Worm (Caenorhabditis elegans): ENCODE data around the gene F46B6.9.

Gene F46B6.9

ce11 chrV:9796562-9796961 is at the start of gene F46B6.9:
Gene F46B6.9, plus strand, starts transcription at chrV:9796862.
- TF ChIP-seq unc-62 (GFP tag; optimal IDR thresholded peaks at IDR 0.05) = no peak

ce11 chrV:9750308-9750707 is 46.4 kb upstream of the F46B6.9 start, which contains the start of gene F58E6.4:
Gene F58E6.4, minus strand, starts transcription at chrV:9750408.
- TF ChIP-seq unc-62 (GFP tag; optimal IDR thresholded peaks at IDR 0.05) = no peak

- no peak for TF ChIP-seq unc-62 (GFP tag; optimal IDR thresholded peaks at IDR 0.05)
Measured at ce11 chrV:9752918-9753317, 43.7 kb upstream of the F46B6.9 start, which contains the start of gene F58E6.6. Gene F58E6.6, minus strand, starts transcription at chrV:9753018.

- TF ChIP-seq unc-62 (GFP tag; optimal IDR thresholded peaks at IDR 0.05) = no peak
Measured at ce11 chrV:9753554-9753953, 43.1 kb upstream of the F46B6.9 start.

- no peak for TF ChIP-seq unc-62 (GFP tag; optimal IDR thresholded peaks at IDR 0.05)
Measured at ce11 chrV:9754459-9754858, 42.2 kb upstream of the F46B6.9 start, which contains the start of gene F58E6.5. Gene F58E6.5, minus strand, starts transcription at chrV:9754559.

ce11 chrV:9755725-9756124 is 40.9 kb upstream of the F46B6.9 start, which contains the start of gene F58E6.8:
Gene F58E6.8, minus strand, starts transcription at chrV:9755825.
- TF ChIP-seq unc-62 (GFP tag; optimal IDR thresholded peaks at IDR 0.05) = no peak

ce11 chrV:9756242-9756641 is 40.4 kb upstream of the F46B6.9 start, which contains the start of gene hrg-3:
Gene hrg-3, plus strand, starts transcription at chrV:9756468.
- TF ChIP-seq unc-62 (GFP tag; optimal IDR thresholded peaks at IDR 0.05) = no peak

- TF ChIP-seq unc-62 (GFP tag; optimal IDR thresholded peaks at IDR 0.05) = no peak
Measured at ce11 chrV:9757884-9758283, 38.8 kb upstream of the F46B6.9 start, which contains the start of gene F58E6.11. Gene F58E6.11, minus strand, starts transcription at chrV:9757984.

- TF ChIP-seq unc-62 (GFP tag; optimal IDR thresholded peaks at IDR 0.05) = no peak
Measured at ce11 chrV:9758437-9758836, 38.2 kb upstream of the F46B6.9 start.

- TF ChIP-seq unc-62 (GFP tag; optimal IDR thresholded peaks at IDR 0.05) = no peak
Measured at ce11 chrV:9763759-9764158, 32.9 kb upstream of the F46B6.9 start.

ce11 chrV:9764552-9764951 is 32.1 kb upstream of the F46B6.9 start:
- no peak for TF ChIP-seq unc-62 (GFP tag; optimal IDR thresholded peaks at IDR 0.05)

ce11 chrV:9765622-9766021 is 31.0 kb upstream of the F46B6.9 start:
- TF ChIP-seq unc-62 (GFP tag; optimal IDR thresholded peaks at IDR 0.05) = no peak

ce11 chrV:9767941-9768340 is 28.7 kb upstream of the F46B6.9 start:
- no peak for TF ChIP-seq unc-62 (GFP tag; optimal IDR thresholded peaks at IDR 0.05)

- TF ChIP-seq unc-62 (GFP tag; optimal IDR thresholded peaks at IDR 0.05) = no peak
Measured at ce11 chrV:9768828-9769778, 27.6 kb upstream of the F46B6.9 start, which contains the start of gene unc-42. Gene unc-42, minus strand, starts transcription at chrV:9769391.

- no peak for TF ChIP-seq unc-62 (GFP tag; optimal IDR thresholded peaks at IDR 0.05)
Measured at ce11 chrV:9771311-9771710, 25.4 kb upstream of the F46B6.9 start.

- TF ChIP-seq unc-62 (GFP tag; optimal IDR thresholded peaks at IDR 0.05) = no peak
Measured at ce11 chrV:9771970-9772369, 24.7 kb upstream of the F46B6.9 start, which contains the start of gene F46B6.2. Gene F46B6.2, plus strand, starts transcription at chrV:9772285.

ce11 chrV:9775734-9776133 is 20.9 kb upstream of the F46B6.9 start, which contains the start of gene F46B6.12:
Gene F46B6.12, minus strand, starts transcription at chrV:9775834.
- no peak for TF ChIP-seq unc-62 (GFP tag; optimal IDR thresholded peaks at IDR 0.05)
